Worm (Caenorhabditis elegans) whole organism, L3 larva: ENCODE results near the gene Y45F10D.14.

Source experiments
- ceh-82 ChIP-seq: fragments of 150-350 bp; optimal IDR thresholded peaks from 2 replicates; lab custom pipeline; 2014; ENCODE audit warnings: missing biosample characterization, missing genetic modification characterization
- lin-15B ChIP-seq: fragments of 150-350 bp; optimal IDR thresholded peaks from 2 replicates; lab custom pipeline; 2014; ENCODE audit warnings: missing biosample characterization, missing genetic modification characterization
- nhr-11 ChIP-seq: fragments of 150-350 bp; optimal IDR thresholded peaks from 2 replicates; lab custom pipeline; 2014; ENCODE audit warnings: missing biosample characterization, missing genetic modification characterization
- nhr-77 ChIP-seq: fragments of 150-350 bp; optimal IDR thresholded peaks from 2 replicates; lab custom pipeline; 2014; ENCODE audit warnings: missing biosample characterization, missing genetic modification characterization
- skn-1 ChIP-seq: fragments of 150-350 bp; optimal IDR thresholded peaks from 2 replicates; lab custom pipeline; 2014; ENCODE audit warnings: missing biosample characterization, missing genetic modification characterization

The Y45F10D.14 gene

DNA sequence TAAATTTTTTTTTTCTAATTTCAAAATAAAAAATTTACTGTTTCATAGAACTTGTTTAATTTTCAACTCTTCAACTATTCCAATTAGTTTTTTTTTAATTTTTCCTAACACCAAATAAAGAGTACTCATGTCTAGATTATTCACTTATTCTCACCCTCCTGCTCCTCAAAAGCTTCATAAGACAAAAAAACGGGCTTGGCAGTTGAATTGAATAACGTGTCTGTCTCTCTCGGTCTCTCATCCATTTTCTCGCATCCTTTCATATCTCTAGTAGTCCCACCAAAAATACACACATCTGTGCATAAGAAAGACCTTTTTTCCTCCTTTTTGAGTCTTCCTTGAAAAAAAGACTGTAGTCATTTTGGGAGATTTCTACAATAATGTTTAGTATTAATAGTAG, 44.2 kb downstream of the Y45F10D.14 start:
- TF ChIP-seq ceh-82: no peak
- TF ChIP-seq lin-15B: no peak
- no peak for TF ChIP-seq nhr-77 (tag; lab: Kevin White, UChicago)
- TF ChIP-seq nhr-11 (tag; lab: Kevin White, UChicago): no peak
- TF ChIP-seq, all 47 proteins: peak for 0

DNA sequence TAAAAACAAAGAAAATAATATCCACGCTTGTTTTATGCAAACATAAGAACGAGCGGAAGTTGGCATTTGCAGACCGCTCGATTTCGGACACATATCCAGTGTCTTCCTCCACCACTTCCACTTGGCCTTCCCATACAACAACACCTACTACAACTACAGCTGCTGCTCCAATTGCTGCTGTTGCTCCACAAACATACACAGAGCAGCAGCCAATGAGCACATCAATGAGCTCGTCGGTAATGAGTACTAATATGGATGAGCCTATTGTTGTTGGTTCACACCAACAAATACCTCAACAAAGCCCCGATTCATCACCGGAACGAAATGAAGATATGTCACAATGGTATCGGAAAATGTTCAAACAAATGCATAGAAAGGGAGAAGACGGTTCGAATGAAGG, 52.0 kb downstream of the Y45F10D.14 start:
- no peak for TF ChIP-seq skn-1 (tag; lab: Kevin White, UChicago)
- TF ChIP-seq, all 47 proteins: peak for 0
